Worm (Caenorhabditis elegans) whole organism, mixed stage, embryonic: ENCODE data around the gene F32D8.11.

Experiments used
- M03D4.4 ChIP-seq: sonication (generic microtip); optimal IDR thresholded peaks from 2 replicates; lab custom pipeline; 2017; ENCODE audit warnings: mild to moderate bottlenecking, missing genetic modification characterization, missing compliant biosample characterization
- bed-3 ChIP-seq: fragments of 200-800 bp; sonication (Bioruptor generic); optimal IDR thresholded peaks from 3 replicates; lab custom pipeline; 2018; ENCODE audit warnings: mild to moderate bottlenecking, missing genetic modification characterization, moderate library complexity, missing compliant biosample characterization
- blmp-1 ChIP-seq: fragments of 150-350 bp; optimal IDR thresholded peaks from 2 replicates; lab custom pipeline; 2014; ENCODE audit warnings: missing biosample characterization, missing genetic modification characterization
- ceh-83 ChIP-seq: fragments of 200-800 bp; sonication (Bioruptor generic); optimal IDR thresholded peaks from 2 replicates; lab custom pipeline; 2018; ENCODE audit warnings: mild to moderate bottlenecking, missing genetic modification characterization, missing compliant biosample characterization
- ces-1 ChIP-seq: fragments of 150-350 bp; optimal IDR thresholded peaks from 2 replicates; lab custom pipeline; 2014; ENCODE audit warnings: missing biosample characterization, missing genetic modification reagents, missing genetic modification characterization
- drap-1 ChIP-seq: fragments of 200-800 bp; sonication (Bioruptor generic); optimal IDR thresholded peaks from 3 replicates; lab custom pipeline; 2018; ENCODE audit warnings: mild to moderate bottlenecking, missing genetic modification characterization, missing compliant biosample characterization
- elt-1 ChIP-seq: sonication (generic microtip); optimal IDR thresholded peaks from 2 replicates; lab custom pipeline; 2017; ENCODE audit warnings: missing genetic modification characterization, mild to moderate bottlenecking, missing compliant biosample characterization, antibody characterized with exemption, moderate library complexity, borderline replicate concordance; ENCODE audit not compliant: insufficient read depth
- ham-2 ChIP-seq: fragments of 200-800 bp; sonication (Bioruptor generic); optimal IDR thresholded peaks from 2 replicates; lab custom pipeline; 2018; ENCODE audit warnings: mild to moderate bottlenecking, missing genetic modification characterization, missing compliant biosample characterization
- hlh-1 ChIP-seq: fragments of 150-350 bp; optimal IDR thresholded peaks from 2 replicates; lab custom pipeline; 2014; ENCODE audit warnings: missing biosample characterization, missing genetic modification reagents, missing genetic modification characterization
- lin-13 ChIP-seq: fragments of 150-350 bp; optimal IDR thresholded peaks from 2 replicates; lab custom pipeline; 2014; ENCODE audit warnings: missing biosample characterization, missing genetic modification characterization
- lin-32 ChIP-seq: fragments of 200-800 bp; sonication (Bioruptor generic); optimal IDR thresholded peaks from 2 replicates; lab custom pipeline; 2018; ENCODE audit warnings: mild to moderate bottlenecking, missing genetic modification characterization, missing compliant biosample characterization
- lsy-2 ChIP-seq: fragments of 150-350 bp; optimal IDR thresholded peaks from 2 replicates; lab custom pipeline; 2014; ENCODE audit warnings: missing biosample characterization, missing genetic modification characterization
- mab-5 ChIP-seq: fragments of 150-350 bp; optimal IDR thresholded peaks from 2 replicates; lab custom pipeline; 2014; ENCODE audit warnings: missing biosample characterization, missing genetic modification characterization
- mep-1 ChIP-seq: fragments of 150-350 bp; optimal IDR thresholded peaks from 2 replicates; lab custom pipeline; 2017; ENCODE audit warnings: missing biosample characterization, missing genetic modification reagents, missing genetic modification characterization, inconsistent platforms
- nhr-12 ChIP-seq: fragments of 150-350 bp; optimal IDR thresholded peaks from 2 replicates; lab custom pipeline; 2014; ENCODE audit warnings: missing biosample characterization, missing genetic modification characterization
- nhr-76 ChIP-seq: sonication (generic microtip); optimal IDR thresholded peaks from 2 replicates; lab custom pipeline; 2017; ENCODE audit warnings: missing biosample characterization, missing genetic modification characterization
- sem-2 ChIP-seq: fragments of 200-800 bp; sonication (Bioruptor generic); optimal IDR thresholded peaks from 2 replicates; lab custom pipeline; 2018; ENCODE audit warnings: mild to moderate bottlenecking, missing genetic modification characterization, missing compliant biosample characterization
- snpc-4 ChIP-seq: fragments of 150-350 bp; optimal IDR thresholded peaks from 2 replicates; lab custom pipeline; 2014; ENCODE audit warnings: missing biosample characterization, missing genetic modification characterization
- sptf-1 ChIP-seq: sonication (generic microtip); optimal IDR thresholded peaks from 2 replicates; lab custom pipeline; 2017; ENCODE audit warnings: mild to moderate bottlenecking, missing genetic modification characterization, moderate library complexity, missing compliant biosample characterization
- tbx-8 ChIP-seq: fragments of 200-800 bp; sonication (Bioruptor generic); optimal IDR thresholded peaks from 2 replicates; lab custom pipeline; 2018; ENCODE audit warnings: mild to moderate bottlenecking, missing genetic modification characterization, moderate library complexity, missing compliant biosample characterization
- unc-120 ChIP-seq: sonication (generic microtip); optimal IDR thresholded peaks from 2 replicates; lab custom pipeline; 2017; ENCODE audit warnings: missing genetic modification characterization, missing compliant biosample characterization; ENCODE audit not compliant: poor library complexity, severe bottlenecking
- unc-39 ChIP-seq: fragments of 150-350 bp; optimal IDR thresholded peaks from 2 replicates; lab custom pipeline; 2014; ENCODE audit warnings: missing biosample characterization, missing genetic modification characterization
- unc-62 ChIP-seq: fragments of 150-350 bp; optimal IDR thresholded peaks from 2 replicates; lab custom pipeline; 2014; ENCODE audit warnings: missing biosample characterization, missing genetic modification reagents, missing genetic modification characterization
- zip-8 ChIP-seq: fragments of 150-350 bp; optimal IDR thresholded peaks from 2 replicates; lab custom pipeline; 2014; ENCODE audit warnings: missing biosample characterization, missing genetic modification characterization

The F32D8.11 gene

DNA sequence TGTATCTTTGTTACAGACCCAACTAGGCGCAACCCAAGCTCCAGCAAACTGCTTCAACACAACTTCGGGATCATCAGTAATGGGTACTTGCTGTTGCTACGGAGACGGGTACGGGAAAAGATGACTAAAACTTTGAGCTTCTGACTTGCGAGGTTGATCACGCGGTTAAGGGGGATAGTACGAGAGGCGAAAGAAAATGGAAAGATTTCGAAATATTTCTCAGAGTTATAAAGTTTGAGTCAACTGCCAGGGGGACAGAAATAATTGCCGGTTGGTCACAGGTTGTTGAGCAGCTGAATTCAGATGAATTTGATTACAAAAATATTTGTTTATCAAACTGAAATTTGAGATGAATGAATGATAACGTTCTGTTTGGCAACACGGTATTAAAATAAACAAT is 36.7 kb upstream of the F32D8.11 start:
- TF ChIP-seq drap-1 (GFP tag; lab: Kevin White, UChicago) = no peak
- TF ChIP-seq, all 35 proteins: peak for 0

DNA sequence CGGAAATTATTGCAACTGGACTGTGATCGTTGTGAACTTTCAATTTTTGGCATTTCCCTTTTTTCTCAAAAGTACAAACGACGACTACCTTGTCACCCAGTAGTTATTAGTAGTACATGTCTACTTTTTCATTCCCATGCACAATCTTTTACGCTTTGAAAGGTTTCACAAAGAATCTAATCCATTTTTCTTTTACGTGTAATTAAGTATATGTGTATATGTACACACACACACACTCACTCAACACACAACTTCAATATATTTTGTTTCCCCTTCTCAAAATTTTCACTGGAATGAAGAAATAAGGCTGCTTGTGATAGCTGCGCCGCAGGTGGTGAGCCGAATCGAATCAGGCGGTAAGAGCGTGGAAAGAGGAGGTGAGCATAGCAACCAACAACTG is 35.8 kb upstream of the F32D8.11 start, which contains the start of gene F58B4.6:
TSS of gene F58B4.6 (plus strand) at position 301 of the 400 bp plus-strand sequence.
- TF ChIP-seq lin-13 (tag; lab: Kevin White, UChicago) (no peak), blmp-1 (tag; lab: Kevin White, UChicago) (no peak), ces-1 (GFP tag; lab: Kevin White, UChicago) (peak; percentile 28)

DNA sequence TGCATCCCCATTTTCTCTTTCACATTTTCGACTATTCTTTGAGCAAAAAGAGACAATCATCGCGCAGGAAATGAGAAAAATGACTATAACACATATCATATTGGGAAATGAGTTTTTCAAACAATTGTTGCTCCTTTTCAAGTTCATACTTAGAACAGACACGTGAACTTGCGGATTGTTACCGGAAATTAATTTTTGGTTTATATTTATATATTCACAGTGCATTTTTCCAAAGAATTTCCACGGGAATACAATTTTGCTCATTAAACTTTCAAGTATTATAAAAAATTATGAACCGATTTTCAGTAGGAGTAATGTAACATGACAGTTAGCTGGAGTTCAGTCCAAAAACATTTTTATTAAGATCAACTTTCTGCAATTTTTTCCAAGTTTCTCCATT is 34.3 kb upstream of the F32D8.11 start, which contains the start of gene F58B4.7:
TSS of gene F58B4.7 (minus strand) at position 101 of the 400 bp plus-strand sequence.
- TF ChIP-seq nhr-76 (tag; lab: Kevin White, UChicago) = no peak
- TF ChIP-seq tbx-8 (GFP tag; lab: Kevin White, UChicago) = no peak

DNA sequence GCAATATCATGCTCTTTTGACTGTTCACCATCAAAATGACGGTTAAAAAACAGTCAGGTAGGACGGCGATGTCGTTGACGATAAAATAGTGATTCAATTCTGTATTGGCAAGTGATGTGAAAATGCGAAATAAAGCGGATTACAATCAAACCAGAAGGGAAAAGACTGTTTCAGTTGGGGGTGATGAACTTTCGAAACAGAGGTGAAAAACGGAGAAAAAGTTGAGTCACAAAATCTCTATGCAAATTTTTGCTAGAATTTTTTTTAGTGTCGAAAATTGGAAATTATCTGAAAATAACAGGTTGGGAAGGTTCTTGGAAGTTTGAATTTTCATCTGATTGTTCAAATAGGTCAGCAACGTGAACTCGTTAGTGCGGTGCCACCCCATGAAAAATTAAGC is 32.8 kb upstream of the F32D8.11 start, which contains the start of gene nas-31:
TSS of gene nas-31 (minus strand) at position 101 of the 400 bp plus-strand sequence.
- TF ChIP-seq mep-1 (tag; lab: Kevin White, UChicago) = no peak
- TF ChIP-seq bed-3 (GFP tag; lab: Kevin White, UChicago) = no peak
- no peak for TF ChIP-seq unc-39 (tag; lab: Kevin White, UChicago)
- TF ChIP-seq snpc-4 (tag; lab: Kevin White, UChicago) = no peak
- no peak for TF ChIP-seq zip-8 (tag; lab: Kevin White, UChicago)
- TF ChIP-seq unc-62 (GFP tag; lab: Kevin White, UChicago) = no peak
- TF ChIP-seq sptf-1 (tag; lab: Kevin White, UChicago) = no peak
- no peak for TF ChIP-seq ceh-83 (GFP tag; lab: Kevin White, UChicago)
- TF ChIP-seq nhr-76 (tag; lab: Kevin White, UChicago) = no peak
- TF ChIP-seq elt-1 (tag; lab: Kevin White, UChicago) = no peak
- no peak for TF ChIP-seq hlh-1 (tag; lab: Kevin White, UChicago)
- TF ChIP-seq, all 35 proteins: peak for 0

DNA sequence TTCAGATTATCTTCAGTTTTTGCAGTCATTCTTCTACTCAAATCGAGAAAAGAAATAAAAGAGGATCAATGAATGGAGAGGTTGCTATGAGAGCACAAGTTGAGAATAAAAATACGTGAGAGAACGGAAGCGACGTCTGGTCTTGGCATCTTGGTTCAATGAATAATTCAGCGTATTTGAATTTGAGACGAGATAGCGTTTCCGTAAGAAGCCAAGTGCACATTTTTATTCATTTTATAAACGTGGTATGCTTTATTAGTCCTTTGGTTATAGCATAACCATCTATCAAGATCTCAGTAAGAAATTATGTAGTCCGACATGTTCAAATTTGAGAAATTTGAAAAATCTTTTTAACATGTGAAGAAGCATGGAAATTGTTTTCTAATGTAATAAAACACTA is 29.4 kb upstream of the F32D8.11 start, which contains the start of gene F58B4.2:
TSS of gene F58B4.2 (minus strand) at position 101 of the 400 bp plus-strand sequence.
- no peak for TF ChIP-seq ham-2 (GFP tag; lab: Kevin White, UChicago)
- TF ChIP-seq lin-32 (GFP tag; lab: Kevin White, UChicago) = no peak
- no peak for TF ChIP-seq M03D4.4 (tag; lab: Kevin White, UChicago)
- TF ChIP-seq elt-1 (tag; lab: Kevin White, UChicago) = no peak
- no peak for TF ChIP-seq mab-5 (tag; lab: Kevin White, UChicago)
- no peak for TF ChIP-seq ces-1 (GFP tag; lab: Kevin White, UChicago)
- no peak for TF ChIP-seq hlh-1 (tag; lab: Kevin White, UChicago)
- no peak for TF ChIP-seq lsy-2 (tag; lab: Kevin White, UChicago)
- no peak for TF ChIP-seq sem-2 (GFP tag; lab: Kevin White, UChicago)
- TF ChIP-seq, all 35 proteins: peak for 0

DNA sequence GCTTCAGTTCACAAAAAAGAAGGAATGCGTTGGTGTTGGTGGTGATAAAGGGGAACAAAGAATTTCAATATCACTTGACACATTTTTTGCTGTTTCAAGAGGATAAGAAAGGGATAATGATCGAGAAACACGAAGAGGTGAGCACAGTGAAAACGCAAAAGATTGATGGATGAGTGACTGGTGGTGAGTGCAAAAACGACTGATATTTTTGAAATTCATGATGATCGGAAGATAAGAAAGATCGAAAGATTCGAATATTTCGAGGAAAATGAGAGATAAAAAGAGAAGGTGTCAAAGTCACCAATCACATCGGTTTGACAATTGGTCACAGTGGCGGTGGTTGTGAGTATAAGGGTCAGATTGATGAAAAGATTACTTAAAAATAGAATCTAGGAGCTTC is 27.0 kb upstream of the F32D8.11 start:
- TF ChIP-seq unc-62 (GFP tag; lab: Kevin White, UChicago) = peak; percentile 81
- no peak for TF ChIP-seq M03D4.4 (tag; lab: Kevin White, UChicago)

DNA sequence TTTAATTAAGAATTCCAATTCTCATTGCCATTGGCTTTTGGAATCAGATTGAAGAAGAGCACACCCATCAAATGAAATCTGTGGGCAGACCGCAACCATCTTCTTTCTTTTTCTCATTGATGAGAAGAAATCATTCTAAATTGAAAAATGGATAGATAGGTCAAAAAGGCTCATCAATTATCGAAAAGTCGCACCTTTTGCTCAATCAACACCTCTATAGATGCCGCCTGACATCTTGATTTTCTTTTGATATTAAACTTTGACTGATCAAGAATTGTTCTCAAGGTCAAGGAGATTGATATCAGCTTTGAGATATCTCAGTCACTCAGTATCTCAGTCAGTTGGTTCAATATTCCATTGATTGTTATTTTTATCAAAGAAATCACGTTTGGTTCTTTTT is 21.0 kb upstream of the F32D8.11 start:
- TF ChIP-seq drap-1 (GFP tag; lab: Kevin White, UChicago) (no peak), tbx-8 (GFP tag; lab: Kevin White, UChicago) (no peak), mep-1 (tag; lab: Kevin White, UChicago) (no peak), unc-120 (tag; lab: Kevin White, UChicago) (no peak), mab-5 (tag; lab: Kevin White, UChicago) (no peak)

DNA sequence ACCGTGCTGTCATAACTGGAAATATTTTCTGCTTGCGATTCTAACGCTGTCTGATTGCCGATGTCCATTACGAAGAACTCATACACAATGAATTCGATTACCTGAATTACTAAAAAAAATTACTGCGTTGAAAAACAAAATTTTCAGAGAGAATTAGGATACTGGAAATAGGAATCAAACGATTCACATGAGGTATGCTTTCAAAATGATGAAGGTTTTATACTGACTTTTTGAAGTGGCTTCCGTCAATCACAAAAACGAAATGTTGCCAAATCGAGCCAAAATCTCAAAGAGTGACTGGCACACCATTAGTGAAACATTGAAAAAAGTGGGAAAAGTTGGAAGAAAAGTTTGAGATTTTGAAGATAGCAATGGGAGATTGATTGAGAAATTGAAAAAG is 20.1 kb upstream of the F32D8.11 start, which contains the start of gene zzz-1:
TSS of gene zzz-1 (minus strand) at position 101 of the 400 bp plus-strand sequence.
- TF ChIP-seq ces-1 (GFP tag; lab: Kevin White, UChicago) = no peak
- no peak for TF ChIP-seq sptf-1 (tag; lab: Kevin White, UChicago)
- TF ChIP-seq mep-1 (tag; lab: Kevin White, UChicago) = no peak
- TF ChIP-seq lin-13 (tag; lab: Kevin White, UChicago) = no peak
- no peak for TF ChIP-seq nhr-12 (tag; lab: Kevin White, UChicago)
- TF ChIP-seq ceh-83 (GFP tag; lab: Kevin White, UChicago) = no peak
